Worm (Caenorhabditis elegans) whole organism, L4 larva: ENCODE results near the gene W02B3.4.

ENCODE experiments used
- F37D6.2 ChIP-seq: sonication (generic microtip); optimal IDR thresholded peaks from 2 replicates; lab custom pipeline; 2016; ENCODE audit warnings: mild to moderate bottlenecking, missing genetic modification characterization, missing compliant biosample characterization
- F44E2.7 ChIP-seq: fragments of 200-800 bp; sonication (Bioruptor generic); IDR thresholded peaks from 2 replicates; pipeline ENCODE4 v2.1.2; 2022; ENCODE audit warnings: missing genetic modification characterization, missing compliant biosample characterization
- T20F7.1 ChIP-seq: fragments of 200-800 bp; sonication (Bioruptor generic); optimal IDR thresholded peaks from 2 replicates; lab custom pipeline; 2018; ENCODE audit warnings: mild to moderate bottlenecking, missing genetic modification characterization, missing compliant biosample characterization
- T26A8.4 ChIP-seq: fragments of 200-800 bp; sonication (Bioruptor generic); IDR thresholded peaks from 2 replicates; pipeline ENCODE4 v1.3.6; 2022; ENCODE audit warnings: missing genetic modification characterization, missing compliant biosample characterization
- Y105C5A.15 ChIP-seq: fragments of 200-800 bp; sonication (Bioruptor generic); IDR thresholded peaks from 2 replicates; pipeline ENCODE4 v1.3.6; 2022; ENCODE audit warnings: missing genetic modification characterization, missing compliant biosample characterization
- ZK337.2 ChIP-seq: fragments of 200-800 bp; sonication (Bioruptor generic); IDR thresholded peaks from 2 replicates; pipeline ENCODE4 v1.3.6; 2022; ENCODE audit warnings: missing genetic modification reagents, missing genetic modification characterization, missing compliant biosample characterization
- aha-1 ChIP-seq: fragments of 150-350 bp; peaks from one replicate; lab custom pipeline; 2014; ENCODE audit warnings: missing biosample characterization, missing genetic modification characterization
- ceh-20 ChIP-seq: fragments of 200-800 bp; sonication (Bioruptor generic); IDR thresholded peaks from 2 replicates; pipeline ENCODE4 v1.3.6; 2022; ENCODE audit warnings: missing genetic modification reagents, missing genetic modification characterization, missing compliant biosample characterization
- ceh-44 ChIP-seq: fragments of 200-800 bp; sonication (Bioruptor generic); IDR thresholded peaks from 2 replicates; pipeline ENCODE4 v1.3.6; 2022; ENCODE audit warnings: missing genetic modification reagents, missing genetic modification characterization, missing compliant biosample characterization
- ceh-82 ChIP-seq: sonication (generic microtip); optimal IDR thresholded peaks from 2 replicates; lab custom pipeline; 2017; ENCODE audit warnings: missing biosample characterization, missing genetic modification characterization
- ces-1 ChIP-seq: fragments of 150-350 bp; sonication (generic microtip); optimal IDR thresholded peaks from 4 replicates; lab custom pipeline; 2014; ENCODE audit warnings: missing biosample characterization, missing genetic modification reagents, missing genetic modification characterization
- cey-2 ChIP-seq: sonication (generic microtip); optimal IDR thresholded peaks from 3 replicates; lab custom pipeline; 2017; ENCODE audit warnings: missing genetic modification characterization, mild to moderate bottlenecking, missing compliant biosample characterization, antibody characterized with exemption, borderline replicate concordance; ENCODE audit not compliant: insufficient read depth
- ctbp-1 ChIP-seq: fragments of 200-800 bp; sonication (Bioruptor generic); IDR thresholded peaks from 2 replicates; pipeline ENCODE4 v1.3.6; 2022; ENCODE audit warnings: missing genetic modification reagents, missing genetic modification characterization, missing compliant biosample characterization
- daf-19 ChIP-seq: fragments of 200-800 bp; sonication (Bioruptor generic); conservative IDR thresholded peaks from 2 replicates; pipeline ENCODE4 v1.3.6; 2022; ENCODE audit warnings: missing genetic modification characterization, missing compliant biosample characterization
- daf-8 ChIP-seq: fragments of 200-800 bp; sonication (Bioruptor generic); IDR thresholded peaks from 2 replicates; pipeline ENCODE4 v1.3.6; 2022; ENCODE audit warnings: missing genetic modification characterization, missing compliant biosample characterization
- dmd-6 ChIP-seq: fragments of 200-800 bp; sonication (Bioruptor generic); IDR thresholded peaks from 2 replicates; pipeline ENCODE4 v1.3.6; 2022; ENCODE audit warnings: missing genetic modification reagents, missing genetic modification characterization, missing compliant biosample characterization
- dpl-1 ChIP-seq: fragments of 150-350 bp; optimal IDR thresholded peaks from 2 replicates; lab custom pipeline; 2014; ENCODE audit warnings: missing biosample characterization, missing genetic modification reagents, missing genetic modification characterization
- egl-43 ChIP-seq: fragments of 200-800 bp; sonication (Bioruptor generic); IDR thresholded peaks from 2 replicates; pipeline ENCODE4 v1.3.6; 2022; ENCODE audit warnings: missing genetic modification reagents, missing genetic modification characterization, missing compliant biosample characterization
- fkh-10 ChIP-seq: fragments of 150-350 bp; optimal IDR thresholded peaks from 2 replicates; lab custom pipeline; 2014; ENCODE audit warnings: missing biosample characterization, missing genetic modification reagents, missing genetic modification characterization
- hif-1 ChIP-seq, 2 experiments: sonication (generic microtip); optimal IDR thresholded peaks; 2 replicates each; lab custom pipeline; 2016 to 2017; ENCODE audit warnings: missing compliant biosample characterization in 2 of 2, missing genetic modification characterization in 2 of 2, missing genetic modification reagents in 2 of 2, missing genotype in 2 of 2, mild to moderate bottlenecking in 1 of 2
- hlh-11 ChIP-seq: fragments of 200-800 bp; sonication (Bioruptor generic); optimal IDR thresholded peaks from 2 replicates; lab custom pipeline; 2018; ENCODE audit warnings: mild to moderate bottlenecking, missing genetic modification characterization, missing compliant biosample characterization
- hmg-1.1 ChIP-seq: fragments of 200-800 bp; sonication (Bioruptor generic); IDR thresholded peaks from 2 replicates; pipeline ENCODE4 v1.3.6; 2022; ENCODE audit warnings: missing genetic modification reagents, missing genetic modification characterization, missing compliant biosample characterization
- lin-1 ChIP-seq: fragments of 200-800 bp; sonication (Bioruptor generic); IDR thresholded peaks from 2 replicates; pipeline ENCODE4 v1.3.6; 2022; ENCODE audit warnings: missing genetic modification reagents, missing genetic modification characterization, missing compliant biosample characterization
- lin-38 ChIP-seq: fragments of 200-800 bp; sonication (Bioruptor generic); IDR thresholded peaks from 2 replicates; pipeline ENCODE4 v1.3.6; 2022; ENCODE audit warnings: missing genetic modification reagents, missing genetic modification characterization, missing compliant biosample characterization
- lsy-2 ChIP-seq, 2 experiments: fragments of 150-350 bp in 1 of 2; sonication (generic microtip) in 1 of 2; optimal IDR thresholded peaks; 2 replicates each; lab custom pipeline; 2014 to 2017; ENCODE audit warnings: missing biosample characterization in 2 of 2, missing genetic modification characterization in 2 of 2
- madf-5 ChIP-seq, 2 experiments: fragments of 200-800 bp; sonication (Bioruptor generic); IDR thresholded peaks; 2 replicates each; pipeline ENCODE4 v1.3.6; 2022; ENCODE audit warnings: missing compliant biosample characterization in 2 of 2, missing genetic modification characterization in 2 of 2
- mdl-1 ChIP-seq, 2 experiments: fragments of 150-350 bp in 1 of 2; sonication (generic microtip) in 1 of 2; optimal IDR thresholded peaks; 2 replicates each; lab custom pipeline; 2014 to 2017; ENCODE audit warnings: missing biosample characterization in 2 of 2, missing genetic modification characterization in 2 of 2
- mdt-29 ChIP-seq: fragments of 200-800 bp; sonication (Bioruptor generic); IDR thresholded peaks from 2 replicates; pipeline ENCODE4 v1.3.6; 2022; ENCODE audit warnings: missing genetic modification reagents, missing genetic modification characterization, missing compliant biosample characterization
- mes-2 ChIP-seq: sonication (generic microtip); optimal IDR thresholded peaks from 2 replicates; lab custom pipeline; 2016; ENCODE audit warnings: missing genotype, mild to moderate bottlenecking, missing genetic modification characterization, missing compliant biosample characterization; ENCODE audit not compliant: poor library complexity, severe bottlenecking
- mxl-2 ChIP-seq: fragments of 200-800 bp; sonication (Bioruptor generic); conservative IDR thresholded peaks from 2 replicates; pipeline ENCODE4 v1.3.6; 2022; ENCODE audit warnings: missing genetic modification reagents, missing genetic modification characterization, missing compliant biosample characterization
- mxl-3 ChIP-seq: fragments of 200-800 bp; sonication (Bioruptor generic); optimal IDR thresholded peaks from 2 replicates; lab custom pipeline; 2018; ENCODE audit warnings: mild to moderate bottlenecking, missing genetic modification characterization, missing compliant biosample characterization
- nhr-11 ChIP-seq: fragments of 150-350 bp; optimal IDR thresholded peaks from 2 replicates; lab custom pipeline; 2014; ENCODE audit warnings: missing biosample characterization, missing genetic modification characterization
- nhr-237 ChIP-seq: sonication (generic microtip); optimal IDR thresholded peaks from 2 replicates; lab custom pipeline; 2017; ENCODE audit warnings: missing biosample characterization, missing genetic modification characterization
- nhr-42 ChIP-seq: fragments of 200-800 bp; sonication (Bioruptor generic); IDR thresholded peaks from 2 replicates; pipeline ENCODE4 v1.3.6; 2022; ENCODE audit warnings: missing genetic modification characterization, missing compliant biosample characterization
- nhr-6 ChIP-seq: fragments of 150-350 bp; optimal IDR thresholded peaks from 2 replicates; lab custom pipeline; 2014; ENCODE audit warnings: missing biosample characterization, missing genetic modification characterization
- nhr-76 ChIP-seq: fragments of 150-350 bp; optimal IDR thresholded peaks from 2 replicates; lab custom pipeline; 2014; ENCODE audit warnings: missing biosample characterization, missing genetic modification characterization
- nhr-77 ChIP-seq: fragments of 150-350 bp; optimal IDR thresholded peaks from 2 replicates; lab custom pipeline; 2014; ENCODE audit warnings: missing biosample characterization, missing genetic modification characterization
- rbr-2 ChIP-seq: sonication (generic microtip); optimal IDR thresholded peaks from 2 replicates; lab custom pipeline; 2016; ENCODE audit warnings: missing genotype, missing genetic modification characterization, missing compliant biosample characterization
- saeg-2 ChIP-seq: fragments of 200-800 bp; sonication (Bioruptor generic); IDR thresholded peaks from 2 replicates; pipeline ENCODE4 v1.3.6; 2022; ENCODE audit warnings: missing genetic modification reagents, missing genetic modification characterization, missing compliant biosample characterization
- sdz-12 ChIP-seq: fragments of 200-800 bp; sonication (Bioruptor generic); optimal IDR thresholded peaks from 2 replicates; lab custom pipeline; 2018; ENCODE audit warnings: mild to moderate bottlenecking, missing genetic modification characterization, missing compliant biosample characterization
- set-16 ChIP-seq: fragments of 200-800 bp; sonication (Bioruptor generic); IDR thresholded peaks from 2 replicates; pipeline ENCODE4 v1.3.6; 2022; ENCODE audit warnings: missing genetic modification reagents, missing genetic modification characterization, missing compliant biosample characterization
- spr-3 ChIP-seq: fragments of 200-800 bp; sonication (Bioruptor generic); optimal IDR thresholded peaks from 2 replicates; lab custom pipeline; 2018; ENCODE audit warnings: mild to moderate bottlenecking, missing genetic modification characterization, missing compliant biosample characterization
- tag-97 ChIP-seq: fragments of 200-800 bp; sonication (Bioruptor generic); IDR thresholded peaks from 2 replicates; pipeline ENCODE4 v1.3.6; 2022; ENCODE audit warnings: missing genetic modification characterization, missing compliant biosample characterization
- unc-130 ChIP-seq: sonication (generic microtip); optimal IDR thresholded peaks from 2 replicates; lab custom pipeline; 2016; ENCODE audit warnings: missing genetic modification reagents, missing genetic modification characterization, missing compliant biosample characterization
- unc-62 ChIP-seq, 3 experiments: fragments of 150-350 bp in 1 of 3; sonication (generic microtip); optimal IDR thresholded peaks in 2 of 3; peaks in 1 of 3; 1 replicate in 1 of 3; 2 replicates in 2 of 3; lab custom pipeline; 2014 to 2017; ENCODE audit warnings: missing biosample characterization in 3 of 3, missing genetic modification characterization in 3 of 3, missing genetic modification reagents in 3 of 3, missing genotype in 1 of 3
- vab-7 ChIP-seq: fragments of 200-800 bp; sonication (Bioruptor generic); IDR thresholded peaks from 2 replicates; pipeline ENCODE4 v1.3.6; 2022; ENCODE audit warnings: missing genetic modification reagents, missing genetic modification characterization, missing compliant biosample characterization
- zag-1 ChIP-seq: fragments of 150-350 bp; optimal IDR thresholded peaks from 2 replicates; lab custom pipeline; 2014; ENCODE audit warnings: missing biosample characterization, missing genetic modification characterization
- zfp-2 ChIP-seq: sonication (generic microtip); optimal IDR thresholded peaks from 2 replicates; lab custom pipeline; 2016; ENCODE audit warnings: mild to moderate bottlenecking, missing genetic modification characterization, missing compliant biosample characterization
- zfp-3 ChIP-seq: fragments of 200-800 bp; sonication (Bioruptor generic); conservative IDR thresholded peaks from 2 replicates; pipeline ENCODE4 v1.3.6; 2022; ENCODE audit warnings: missing genetic modification reagents, missing genetic modification characterization, missing compliant biosample characterization
- ztf-11 ChIP-seq: fragments of 150-350 bp; optimal IDR thresholded peaks from 2 replicates; lab custom pipeline; 2014; ENCODE audit warnings: missing biosample characterization, missing genetic modification characterization

The W02B3.4 gene

DNA sequence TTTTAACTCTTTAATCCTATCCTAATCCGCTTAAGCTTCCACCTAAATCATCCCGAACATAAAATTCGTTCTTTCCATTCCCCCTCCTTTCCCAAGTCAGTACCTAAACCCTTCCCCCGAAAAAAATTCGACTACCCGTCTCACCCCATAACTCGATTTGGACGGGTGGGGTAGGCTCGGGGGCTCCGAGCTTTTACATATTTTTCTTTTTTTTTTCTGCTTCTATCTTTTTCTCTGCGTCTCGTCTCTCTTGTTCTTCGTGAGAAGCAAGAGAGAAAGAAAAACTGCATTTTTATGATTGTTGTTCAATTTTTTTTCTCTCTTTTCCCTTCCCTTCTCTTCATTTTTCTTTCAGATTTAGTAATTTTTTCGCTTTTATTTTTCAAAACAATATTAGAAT is 7.8 kb downstream of the W02B3.4 start (continued):
- TF ChIP-seq dpl-1 (GFP tag; lab: Kevin White, UChicago) (no peak), madf-5 (GFP tag; IDR thresholded peaks at IDR 0.05; lab: Robert Waterston, UW) (no peak), ceh-44 (GFP tag; lab: Robert Waterston, UW) (no peak), fkh-10 (peak; percentile 63), hif-1 (tag; optimal IDR thresholded peaks at IDR 0.05; lab: Kevin White, UChicago) (no peak), T20F7.1 (GFP tag; lab: Kevin White, UChicago) (no peak), rbr-2 (peak; percentile 14), nhr-6 (tag; lab: Kevin White, UChicago) (no peak), mxl-3 (GFP tag; lab: Kevin White, UChicago) (no peak), aha-1 (peak; percentile 77), hlh-11 (tag; lab: Kevin White, UChicago) (no peak), egl-43 (GFP tag; lab: Robert Waterston, UW) (0 out of 2 replicates have a peak, but pooled peaks have one; percentile 15), set-16 (no peak), zfp-2 (tag; lab: Kevin White, UChicago) (no peak), dmd-6 (no peak), vab-7 (GFP tag; lab: Robert Waterston, UW) (no peak), mes-2 (no peak), ctbp-1 (GFP tag; lab: Robert Waterston, UW) (peak; percentile 70), nhr-76 (no peak), nhr-77 (tag; lab: Kevin White, UChicago) (no peak), daf-8 (GFP tag; lab: Robert Waterston, UW) (no peak)

DNA sequence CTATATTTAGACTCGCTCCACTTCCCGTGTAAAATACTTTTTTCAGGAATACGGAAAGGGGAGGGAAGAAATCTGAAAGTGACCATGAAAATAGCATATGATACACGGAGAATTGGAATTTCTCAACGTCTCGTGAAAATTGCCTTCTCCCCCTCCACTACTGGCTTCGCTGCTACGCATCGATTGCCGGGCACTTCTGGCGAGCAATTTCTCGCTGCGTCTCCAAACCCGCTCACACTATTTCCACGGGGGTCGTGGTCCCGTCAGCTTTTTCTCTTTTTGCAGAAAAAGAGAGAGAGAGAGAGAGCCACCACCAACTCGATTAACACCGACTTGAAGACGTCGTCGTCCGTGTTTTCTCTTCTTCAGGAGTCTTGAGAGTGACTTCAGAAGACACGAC is 12.2 kb downstream of the W02B3.4 start:
- TF ChIP-seq nhr-42 (GFP tag; lab: Robert Waterston, UW) (no peak), lsy-2 (tag; optimal IDR thresholded peaks at IDR 0.05; lab: Kevin White, UChicago) (peak in 1 of 2 experiments; percentile 65), tag-97 (GFP tag; lab: Robert Waterston, UW) (no peak), sdz-12 (GFP tag; lab: Kevin White, UChicago) (no peak), ceh-44 (GFP tag; lab: Robert Waterston, UW) (no peak), egl-43 (GFP tag; lab: Robert Waterston, UW) (peak; percentile 60; the same call in 1 of the 2 replicates), F44E2.7 (GFP tag; lab: Robert Waterston, UW) (no peak), lin-38 (peak; percentile 32), unc-62 (GFP tag; optimal IDR thresholded peaks at IDR 0.05 in 1 of 2; lab: Kevin White, UChicago) (peak in 1 of 2 experiments; percentile 10), unc-62 (tag; optimal IDR thresholded peaks at IDR 0.05; lab: Kevin White, UChicago) (no peak), mdl-1 (tag; optimal IDR thresholded peaks at IDR 0.05; lab: Kevin White, UChicago) (peak in 1 of 2 experiments; percentile 64), T26A8.4 (no peak), ces-1 (GFP tag; lab: Kevin White, UChicago) (peak; percentile 71), zfp-2 (tag; lab: Kevin White, UChicago) (no peak), mxl-2 (GFP tag; lab: Robert Waterston, UW) (no peak), fkh-10 (peak; percentile 77), Y105C5A.15 (GFP tag; lab: Robert Waterston, UW) (no peak), cey-2 (tag; lab: Kevin White, UChicago) (no peak), mdt-29 (GFP tag; lab: Robert Waterston, UW) (no peak), saeg-2 (GFP tag; lab: Robert Waterston, UW) (no peak), F37D6.2 (peak; percentile 61), nhr-11 (tag; lab: Kevin White, UChicago) (peak; percentile 51), ceh-20 (no peak), ceh-82 (tag; lab: Kevin White, UChicago) (no peak), zfp-3 (GFP tag; lab: Robert Waterston, UW) (no peak), daf-19 (GFP tag; lab: Robert Waterston, UW) (no peak), nhr-237 (tag; lab: Kevin White, UChicago) (no peak), spr-3 (GFP tag; lab: Kevin White, UChicago) (no peak), lin-1 (GFP tag; lab: Robert Waterston, UW) (no peak), ZK337.2 (GFP tag; lab: Robert Waterston, UW) (no peak), madf-5 (GFP tag; IDR thresholded peaks at IDR 0.05; lab: Robert Waterston, UW) (no peak), ztf-11 (tag; lab: Kevin White, UChicago) (no peak), unc-130 (GFP tag; lab: Kevin White, UChicago) (no peak), zag-1 (tag; lab: Kevin White, UChicago) (no peak), hmg-1.1 (GFP tag; lab: Robert Waterston, UW) (peak; percentile 76)
